Worm (Caenorhabditis elegans) whole organism, mixed stage, embryonic: ENCODE data around the gene C25F9.6.

ENCODE experiments used
- elt-3 ChIP-seq: fragments of 150-350 bp; optimal IDR thresholded peaks from 2 replicates; lab custom pipeline; 2014; ENCODE audit warnings: missing biosample characterization, missing genetic modification characterization
- nhr-12 ChIP-seq: fragments of 150-350 bp; optimal IDR thresholded peaks from 2 replicates; lab custom pipeline; 2014; ENCODE audit warnings: missing biosample characterization, missing genetic modification characterization
- nhr-76 ChIP-seq: sonication (generic microtip); optimal IDR thresholded peaks from 2 replicates; lab custom pipeline; 2017; ENCODE audit warnings: missing biosample characterization, missing genetic modification characterization
- sptf-1 ChIP-seq: sonication (generic microtip); optimal IDR thresholded peaks from 2 replicates; lab custom pipeline; 2017; ENCODE audit warnings: mild to moderate bottlenecking, missing genetic modification characterization, moderate library complexity, missing compliant biosample characterization
- ztf-11 ChIP-seq: fragments of 150-350 bp; optimal IDR thresholded peaks from 2 replicates; lab custom pipeline; 2014; ENCODE audit warnings: missing biosample characterization, missing genetic modification characterization

DNA sequence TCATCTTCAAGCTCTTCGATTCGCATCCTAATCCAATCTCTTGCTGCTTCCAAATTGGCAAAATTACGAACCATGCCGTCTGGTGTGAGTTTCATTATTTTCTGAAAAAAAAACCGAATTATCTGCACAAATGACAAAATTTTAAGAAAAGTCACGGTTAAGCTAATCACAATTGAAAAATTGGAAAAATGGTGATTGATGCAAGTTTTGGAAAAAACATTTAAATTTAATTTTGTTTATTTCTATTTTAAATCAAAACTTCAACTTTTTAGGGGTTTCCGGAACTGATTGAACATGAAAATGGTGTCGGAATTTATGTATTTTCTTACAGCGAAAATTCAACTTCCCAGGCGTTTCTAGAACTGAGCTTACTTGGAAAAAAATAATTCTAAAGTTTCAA lies 2.3 kb downstream of the C25F9.6 start, which contains the start of gene C25F9.12:
- TF ChIP-seq sptf-1 (tag; lab: Kevin White, UChicago): no peak
- no peak for TF ChIP-seq nhr-12
- no peak for TF ChIP-seq nhr-76
- TF ChIP-seq elt-3 (tag; lab: Kevin White, UChicago): no peak
- TF ChIP-seq ztf-11 (tag; lab: Kevin White, UChicago): no peak
